Worm (Caenorhabditis elegans) whole organism, late embryonic: ENCODE results near the gene dmsr-4.

Source experiments
- C38D4.7 ChIP-seq: fragments of 200-800 bp; sonication (Bioruptor generic); optimal IDR thresholded peaks from 2 replicates; lab custom pipeline; 2018; ENCODE audit warnings: mild to moderate bottlenecking, missing genetic modification characterization, moderate library complexity, missing compliant biosample characterization
- K02D7.2 ChIP-seq: sonication (generic microtip); optimal IDR thresholded peaks from 2 replicates; lab custom pipeline; 2017; ENCODE audit warnings: mild to moderate bottlenecking, missing genetic modification characterization, missing compliant biosample characterization
- ama-1 ChIP-seq: fragments of 150-350 bp; optimal IDR thresholded peaks from 2 replicates; lab custom pipeline; 2014
- ceh-14 ChIP-seq: sonication (generic microtip); optimal IDR thresholded peaks from 2 replicates; lab custom pipeline; 2016; ENCODE audit warnings: missing genotype, missing genetic modification characterization, missing compliant biosample characterization
- ceh-18 ChIP-seq: sonication (generic microtip); optimal IDR thresholded peaks from 2 replicates; lab custom pipeline; 2016; ENCODE audit warnings: missing genetic modification characterization, missing compliant biosample characterization
- ceh-19 ChIP-seq: fragments of 200-800 bp; sonication (Bioruptor generic); optimal IDR thresholded peaks from 2 replicates; lab custom pipeline; 2018; ENCODE audit warnings: mild to moderate bottlenecking, missing genetic modification characterization, missing compliant biosample characterization
- ceh-2 ChIP-seq: sonication (generic microtip); optimal IDR thresholded peaks from 2 replicates; lab custom pipeline; 2016; ENCODE audit warnings: missing genotype, missing genetic modification characterization, missing compliant biosample characterization
- ceh-24 ChIP-seq: sonication (generic microtip); optimal IDR thresholded peaks from 2 replicates; lab custom pipeline; 2016; ENCODE audit warnings: mild to moderate bottlenecking, missing genetic modification characterization, missing compliant biosample characterization
- ceh-30 ChIP-seq: fragments of 150-350 bp; optimal IDR thresholded peaks from 2 replicates; lab custom pipeline; 2014; ENCODE audit warnings: missing biosample characterization, missing genetic modification characterization
- ceh-31 ChIP-seq: sonication (generic microtip); optimal IDR thresholded peaks from 2 replicates; lab custom pipeline; 2016; ENCODE audit warnings: missing genetic modification characterization, missing compliant biosample characterization
- ceh-45 ChIP-seq: fragments of 200-800 bp; sonication (Bioruptor generic); IDR thresholded peaks from 2 replicates; pipeline ENCODE4 v1.3.6; 2022; ENCODE audit warnings: missing genetic modification reagents, missing genetic modification characterization, missing compliant biosample characterization
- ceh-9 ChIP-seq: sonication (generic microtip); optimal IDR thresholded peaks from 2 replicates; lab custom pipeline; 2016; ENCODE audit warnings: mild to moderate bottlenecking, missing genetic modification characterization, inconsistent platforms, missing compliant biosample characterization
- dmd-4 ChIP-seq: sonication (generic microtip); optimal IDR thresholded peaks from 2 replicates; lab custom pipeline; 2016; ENCODE audit warnings: borderline replicate concordance, missing genetic modification characterization, missing compliant biosample characterization
- elt-2 ChIP-seq: sonication (generic microtip); optimal IDR thresholded peaks from 2 replicates; lab custom pipeline; 2016; ENCODE audit warnings: missing genetic modification reagents, missing genetic modification characterization, missing compliant biosample characterization
- fax-1 ChIP-seq: sonication (generic microtip); optimal IDR thresholded peaks from 2 replicates; lab custom pipeline; 2016; ENCODE audit warnings: missing genotype, missing genetic modification characterization, missing compliant biosample characterization
- fkh-6 ChIP-seq: sonication (generic microtip); optimal IDR thresholded peaks from 2 replicates; lab custom pipeline; 2016; ENCODE audit warnings: missing genetic modification characterization, missing compliant biosample characterization
- hlh-13 ChIP-seq: fragments of 200-800 bp; sonication (Bioruptor generic); optimal IDR thresholded peaks from 2 replicates; lab custom pipeline; 2018; ENCODE audit warnings: mild to moderate bottlenecking, missing genetic modification characterization, missing compliant biosample characterization
- hlh-30 ChIP-seq: sonication (generic microtip); optimal IDR thresholded peaks from 2 replicates; lab custom pipeline; 2017; ENCODE audit warnings: antibody characterized with exemption, missing genetic modification characterization, missing compliant biosample characterization; ENCODE audit not compliant: insufficient read depth
- lim-6 ChIP-seq: sonication (generic microtip); optimal IDR thresholded peaks from 2 replicates; lab custom pipeline; 2016; ENCODE audit warnings: missing genetic modification characterization, missing compliant biosample characterization
- madf-2 ChIP-seq: sonication (generic microtip); optimal IDR thresholded peaks from 2 replicates; lab custom pipeline; 2017; ENCODE audit warnings: missing genetic modification characterization, missing compliant biosample characterization
- nfya-1 ChIP-seq: sonication (generic microtip); optimal IDR thresholded peaks from 2 replicates; lab custom pipeline; 2017; ENCODE audit warnings: missing genetic modification characterization, mild to moderate bottlenecking, missing compliant biosample characterization, antibody characterized with exemption, moderate library complexity
- nhr-11 ChIP-seq: fragments of 150-350 bp; optimal IDR thresholded peaks from 2 replicates; lab custom pipeline; 2014; ENCODE audit warnings: missing biosample characterization, missing genetic modification characterization
- npax-4 ChIP-seq: sonication (generic microtip); optimal IDR thresholded peaks from 2 replicates; lab custom pipeline; 2016; ENCODE audit warnings: missing genetic modification characterization, missing compliant biosample characterization
- odd-2 ChIP-seq: sonication (generic microtip); optimal IDR thresholded peaks from 2 replicates; lab custom pipeline; 2017; ENCODE audit warnings: antibody characterized with exemption, mild to moderate bottlenecking, missing genetic modification characterization, missing compliant biosample characterization
- pat-9 ChIP-seq: fragments of 200-800 bp; sonication (Bioruptor generic); optimal IDR thresholded peaks from 2 replicates; lab custom pipeline; 2018; ENCODE audit warnings: mild to moderate bottlenecking, missing genetic modification characterization, moderate library complexity, missing compliant biosample characterization
- rnt-1 ChIP-seq: sonication (generic microtip); optimal IDR thresholded peaks from 2 replicates; lab custom pipeline; 2016; ENCODE audit warnings: missing genetic modification characterization, missing compliant biosample characterization
- sdc-2 ChIP-seq: sonication (generic microtip); optimal IDR thresholded peaks from 2 replicates; lab custom pipeline; 2016; ENCODE audit warnings: missing genotype, missing genetic modification characterization, missing compliant biosample characterization
- ttx-3 ChIP-seq: sonication (generic microtip); optimal IDR thresholded peaks from 2 replicates; lab custom pipeline; 2016; ENCODE audit warnings: missing genetic modification reagents, missing genetic modification characterization, missing compliant biosample characterization
- zip-5 ChIP-seq: sonication (generic microtip); optimal IDR thresholded peaks from 2 replicates; lab custom pipeline; 2016; ENCODE audit warnings: missing genetic modification characterization, missing compliant biosample characterization
- ztf-16 ChIP-seq: sonication (generic microtip); optimal IDR thresholded peaks from 2 replicates; lab custom pipeline; 2017; ENCODE audit warnings: missing genetic modification characterization, missing compliant biosample characterization

Gene dmsr-4

DNA sequence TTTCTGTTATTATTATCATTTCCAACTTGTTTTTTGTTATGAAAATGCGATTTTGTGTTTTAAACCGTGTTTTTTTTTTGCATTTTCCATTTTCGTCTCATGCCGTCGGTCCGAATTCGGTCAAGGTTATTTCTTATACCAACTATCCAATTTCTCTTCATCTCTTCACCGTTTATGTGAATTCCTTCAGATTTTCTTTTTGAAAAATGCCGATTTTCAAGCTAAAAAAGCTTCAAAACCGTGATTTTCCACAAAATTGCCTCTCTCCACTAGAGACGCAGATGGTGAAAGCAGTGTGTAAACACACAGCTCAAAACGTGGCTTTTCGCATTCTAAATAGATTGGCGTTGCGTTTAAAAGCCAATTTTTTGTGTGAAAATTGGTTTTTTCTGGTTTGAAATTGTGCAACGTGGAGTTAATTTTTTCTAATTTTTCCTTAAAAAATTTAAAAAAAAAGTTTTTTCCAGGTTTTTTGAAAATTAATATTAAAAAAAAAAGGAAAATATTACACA lies 31.0 kb upstream of the dmsr-4 start:
- TF ChIP-seq C38D4.7 (GFP tag; lab: Kevin White, UChicago) (no peak), ceh-14 (tag; lab: Kevin White, UChicago) (no peak), ceh-2 (tag; lab: Kevin White, UChicago) (no peak), elt-2 (tag; lab: Kevin White, UChicago) (peak; percentile 15), K02D7.2 (tag; lab: Kevin White, UChicago) (no peak)

DNA sequence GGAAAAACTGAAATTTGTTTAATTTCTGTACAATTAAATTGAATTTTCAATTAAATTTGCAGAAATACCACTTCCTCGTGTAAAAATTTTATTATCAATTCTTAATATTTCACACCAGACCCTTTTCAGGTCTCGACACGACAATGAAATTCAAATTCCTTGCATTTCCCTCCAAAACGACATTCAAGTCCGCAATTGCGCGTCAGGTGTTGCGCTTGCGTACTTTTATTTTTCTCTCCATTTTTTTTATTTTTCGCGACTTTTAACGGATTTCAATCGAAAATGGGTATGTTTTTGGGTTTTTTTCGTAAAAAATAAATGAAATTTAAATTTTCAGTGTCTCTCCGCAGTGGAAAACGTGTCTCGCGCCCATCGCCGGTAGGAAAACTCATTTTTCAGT lies 29.1 kb upstream of the dmsr-4 start, which contains the start of gene C03H5.3:
Gene C03H5.3 (plus strand): TSS at position 132 of the 400 bp plus-strand sequence.
- TF ChIP-seq hlh-30 (no peak), ceh-9 (no peak), hlh-13 (no peak), sdc-2 (no peak), npax-4 (tag; lab: Kevin White, UChicago) (no peak), odd-2 (no peak), K02D7.2 (tag; lab: Kevin White, UChicago) (no peak)

ce11 chrII:385258-385657 lies 28.4 kb upstream of the dmsr-4 start, which contains the start of gene C03H5.5:
C03H5.5 (minus strand) TSS chrII:385358.
- TF ChIP-seq dmd-4 (tag; lab: Kevin White, UChicago) (no peak), madf-2 (tag; lab: Kevin White, UChicago) (no peak), zip-5 (tag; lab: Kevin White, UChicago) (no peak), lim-6 (tag; lab: Kevin White, UChicago) (no peak), ceh-18 (tag; lab: Kevin White, UChicago) (no peak), ceh-31 (tag; lab: Kevin White, UChicago) (no peak), hlh-13 (no peak), ceh-30 (tag; lab: Kevin White, UChicago) (no peak), rnt-1 (tag; lab: Kevin White, UChicago) (no peak), ceh-19 (GFP tag; lab: Kevin White, UChicago) (no peak), ceh-45 (GFP tag; lab: Robert Waterston, UW) (no peak), elt-2 (tag; lab: Kevin White, UChicago) (no peak)

ce11 chrII:379935-380334 lies 23.1 kb upstream of the dmsr-4 start, which contains the start of gene C03H5.7:
C03H5.7 (plus strand) TSS chrII:380235.
- no peak for TF ChIP-seq ceh-24
- no peak for TF ChIP-seq fkh-6 (tag; lab: Kevin White, UChicago)
- TF ChIP-seq ztf-16 (tag; lab: Kevin White, UChicago): no peak

DNA sequence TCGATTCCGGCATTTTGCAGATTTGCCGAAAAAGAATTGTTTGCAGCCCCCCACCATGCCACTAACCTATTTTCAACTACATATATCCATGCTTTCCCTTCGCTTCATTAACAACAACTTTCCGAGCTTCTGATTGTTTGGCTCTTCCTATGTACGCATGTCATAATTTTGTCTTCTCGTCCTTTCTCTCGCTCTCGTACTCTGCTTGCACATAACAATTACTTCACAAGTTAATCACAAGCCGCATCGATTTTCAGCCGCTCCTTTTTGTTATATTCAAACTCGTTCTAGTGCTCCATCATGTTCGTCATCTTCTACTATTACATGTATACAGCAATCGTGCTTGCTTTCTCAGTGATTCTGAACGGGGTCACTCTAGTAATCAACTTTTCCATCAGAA lies 21.5 kb upstream of the dmsr-4 start, which contains the start of gene C03H5.9:
Gene C03H5.9 (plus strand): TSS at position 301 of the 400 bp plus-strand sequence.
- TF ChIP-seq ama-1 (lab: Kevin White, UChicago): no peak
- TF ChIP-seq npax-4 (tag; lab: Kevin White, UChicago): no peak
- TF ChIP-seq odd-2: no peak
- no peak for TF ChIP-seq nhr-11
- no peak for TF ChIP-seq ttx-3 (tag; lab: Kevin White, UChicago)

ce11 chrII:374950-375349 lies 18.1 kb upstream of the dmsr-4 start, which contains the start of gene C03H5.4:
C03H5.4 (plus strand) TSS chrII:375250.
- TF ChIP-seq pat-9 (tag; lab: Kevin White, UChicago): no peak
- TF ChIP-seq ceh-14 (tag; lab: Kevin White, UChicago): no peak
- no peak for TF ChIP-seq fax-1 (tag; lab: Kevin White, UChicago)

DNA sequence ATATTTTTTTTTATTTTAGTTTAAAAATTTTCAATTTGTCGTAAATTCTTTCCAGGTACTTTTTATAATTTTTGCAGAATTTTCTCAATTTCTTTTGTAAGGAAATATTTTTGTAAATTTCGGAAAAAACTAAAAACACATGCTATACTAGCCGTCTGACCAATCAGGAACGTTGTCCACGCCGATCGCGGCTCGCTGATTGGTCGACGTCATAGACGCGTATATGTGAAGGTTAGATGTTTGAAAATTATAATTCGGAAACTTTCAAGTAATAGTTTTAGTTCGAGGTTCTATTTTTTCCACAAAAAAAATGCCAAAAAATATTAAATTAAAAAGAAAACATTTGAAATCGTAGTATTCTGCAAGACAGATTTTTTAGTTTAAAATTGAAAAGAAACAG lies 15.4 kb upstream of the dmsr-4 start:
- TF ChIP-seq ceh-2 (tag; lab: Kevin White, UChicago) (no peak), nfya-1 (tag; lab: Kevin White, UChicago) (peak; percentile 69)
